Fruit fly (Drosophila melanogaster) whole organism, embryonic: ENCODE data around the gene CG9150.

Source experiments
- ATbp ChIP-seq: fragments of 200-800 bp; sonication (Bioruptor generic); optimal IDR thresholded peaks from 2 replicates; lab custom pipeline; 2017; ENCODE audit warnings: missing biosample characterization, mild to moderate bottlenecking, missing genetic modification characterization, missing genetic modification reagents
- Abd-B ChIP-seq: fragments of 200-800 bp; sonication (Bioruptor generic); optimal IDR thresholded peaks from 2 replicates; lab custom pipeline; 2018; ENCODE audit warnings: missing biosample characterization, mild to moderate bottlenecking, missing genetic modification characterization, moderate library complexity
- CG10267 ChIP-seq: fragments of 200-800 bp; sonication (Bioruptor generic); optimal IDR thresholded peaks from 2 replicates; lab custom pipeline; 2018; ENCODE audit warnings: missing biosample characterization, mild to moderate bottlenecking, missing genetic modification characterization, moderate library complexity
- CG10274 ChIP-seq: fragments of 200-800 bp; sonication (Bioruptor generic); optimal IDR thresholded peaks from 3 replicates; lab custom pipeline; 2017; ENCODE audit warnings: missing biosample characterization, mild to moderate bottlenecking, missing genetic modification characterization
- CG14014 ChIP-seq: fragments of 200-800 bp; sonication (Bioruptor generic); IDR thresholded peaks from 2 replicates; pipeline ENCODE4 v1.3.6; 2022; ENCODE audit warnings: missing biosample characterization, missing genetic modification characterization
- CG14710 ChIP-seq: fragments of 200-800 bp; sonication (Bioruptor generic); optimal IDR thresholded peaks from 3 replicates; lab custom pipeline; 2019; ENCODE audit warnings: missing biosample characterization, mild to moderate bottlenecking, missing genetic modification characterization, moderate library complexity
- CG15514 ChIP-seq: fragments of 200-800 bp; sonication (Bioruptor generic); optimal IDR thresholded peaks from 3 replicates; lab custom pipeline; 2017; ENCODE audit warnings: missing biosample characterization, missing genetic modification characterization, mild to moderate bottlenecking, moderate library complexity, missing genetic modification reagents
- CG17912 ChIP-seq: fragments of 200-800 bp; sonication (Bioruptor generic); optimal IDR thresholded peaks from 2 replicates; lab custom pipeline; 2018; ENCODE audit warnings: missing biosample characterization, mild to moderate bottlenecking, missing genetic modification characterization
- CG2875 ChIP-seq: fragments of 200-800 bp; sonication (Bioruptor generic); optimal IDR thresholded peaks from 2 replicates; lab custom pipeline; 2017; ENCODE audit warnings: missing biosample characterization, mild to moderate bottlenecking, missing genetic modification characterization, missing genetic modification reagents
- CG30431 ChIP-seq: fragments of 200-800 bp; sonication (Bioruptor generic); optimal IDR thresholded peaks from 2 replicates; lab custom pipeline; 2017; ENCODE audit warnings: missing biosample characterization, missing genetic modification characterization
- CG4328 ChIP-seq: fragments of 200-800 bp; sonication (Bioruptor generic); optimal IDR thresholded peaks from 3 replicates; lab custom pipeline; 2017; ENCODE audit warnings: missing biosample characterization, missing genetic modification reagents, missing genetic modification characterization
- CG7963 ChIP-seq: fragments of 200-800 bp; sonication (Bioruptor generic); IDR thresholded peaks from 3 replicates; pipeline ENCODE4 v1.3.6; 2022; ENCODE audit warnings: missing biosample characterization, missing genetic modification characterization; ENCODE audit not compliant: partially characterized antibody
- CG8478 ChIP-seq: fragments of >200 bp; optimal IDR thresholded peaks from 2 replicates; lab custom pipeline; 2018
- Dad ChIP-seq: fragments of 200-800 bp; sonication (Bioruptor generic); optimal IDR thresholded peaks from 3 replicates; lab custom pipeline; 2016; ENCODE audit warnings: missing biosample characterization, missing genetic modification characterization
- Dbx ChIP-seq: fragments of 200-800 bp; sonication (Bioruptor generic); IDR thresholded peaks from 3 replicates; pipeline ENCODE4 v1.3.6; 2022; ENCODE audit warnings: missing biosample characterization, missing genetic modification characterization
- Ets65A ChIP-seq: fragments of 200-800 bp; sonication (Bioruptor generic); peaks from one replicate; lab custom pipeline; 2016; ENCODE audit warnings: missing biosample characterization, missing genetic modification characterization
- Fer1 ChIP-seq: fragments of 200-800 bp; sonication (Bioruptor generic); optimal IDR thresholded peaks from 2 replicates; lab custom pipeline; 2017; ENCODE audit warnings: missing biosample characterization, mild to moderate bottlenecking, missing genetic modification characterization
- Hey ChIP-seq: fragments of 200-800 bp; sonication (Bioruptor generic); optimal IDR thresholded peaks from 3 replicates; lab custom pipeline; 2018; ENCODE audit warnings: missing biosample characterization, mild to moderate bottlenecking, missing genetic modification characterization
- Hr3 ChIP-seq: fragments of 200-800 bp; sonication (Bioruptor generic); optimal IDR thresholded peaks from 3 replicates; lab custom pipeline; 2016; ENCODE audit warnings: missing biosample characterization, missing genetic modification characterization
- Hsf ChIP-seq: fragments of 200-800 bp; sonication (Bioruptor generic); optimal IDR thresholded peaks from 3 replicates; lab custom pipeline; 2016; ENCODE audit warnings: missing biosample characterization, missing genetic modification characterization
- Lhr ChIP-seq: fragments of 200-800 bp; sonication (Bioruptor generic); optimal IDR thresholded peaks from 3 replicates; lab custom pipeline; 2017; ENCODE audit warnings: mild to moderate bottlenecking, missing biosample characterization, missing genetic modification reagents, missing genetic modification characterization
- Lpt ChIP-seq: fragments of >200 bp; optimal IDR thresholded peaks from 2 replicates; lab custom pipeline; 2018; ENCODE audit warnings: missing biosample characterization, missing genetic modification characterization
- Scr ChIP-seq: fragments of 200-800 bp; sonication (Bioruptor generic); IDR thresholded peaks from 2 replicates; pipeline ENCODE4 v1.3.6; 2022; ENCODE audit warnings: missing biosample characterization, missing genetic modification characterization; ENCODE audit not compliant: partially characterized antibody
- Sox102F ChIP-seq: fragments of 200-800 bp; sonication (Bioruptor generic); optimal IDR thresholded peaks from 2 replicates; lab custom pipeline; 2018; ENCODE audit warnings: missing biosample characterization, mild to moderate bottlenecking, missing genetic modification characterization, moderate library complexity
- YL-1 ChIP-seq: fragments of 200-800 bp; sonication (Bioruptor generic); optimal IDR thresholded peaks from 3 replicates; lab custom pipeline; 2017; ENCODE audit warnings: missing biosample characterization, mild to moderate bottlenecking, missing genetic modification characterization
- amos ChIP-seq: fragments of 200-800 bp; sonication (Bioruptor generic); IDR thresholded peaks from 2 replicates; pipeline ENCODE4 v1.3.6; 2022; ENCODE audit warnings: missing biosample characterization, missing genetic modification characterization; ENCODE audit not compliant: partially characterized antibody
- ase ChIP-seq: fragments of 200-800 bp; sonication (Bioruptor generic); IDR thresholded peaks from 3 replicates; pipeline ENCODE4 v1.3.6; 2022; ENCODE audit warnings: missing biosample characterization, missing genetic modification characterization
- az2 ChIP-seq: fragments of 200-800 bp; sonication (Bioruptor generic); optimal IDR thresholded peaks from 3 replicates; lab custom pipeline; 2016; ENCODE audit warnings: missing biosample characterization, missing genetic modification characterization
- bab2 ChIP-seq: fragments of 200-800 bp; sonication (Bioruptor generic); optimal IDR thresholded peaks from 2 replicates; lab custom pipeline; 2016; ENCODE audit warnings: missing biosample characterization, missing genetic modification characterization
- cg ChIP-seq: fragments of 200-800 bp; sonication (Bioruptor generic); optimal IDR thresholded peaks from 3 replicates; lab custom pipeline; 2019; ENCODE audit warnings: missing biosample characterization, mild to moderate bottlenecking, missing genetic modification characterization, moderate library complexity
- cwo ChIP-seq: fragments of 200-800 bp; sonication (Bioruptor generic); optimal IDR thresholded peaks from 3 replicates; lab custom pipeline; 2017; ENCODE audit warnings: missing biosample characterization, missing genetic modification characterization, mild to moderate bottlenecking, moderate library complexity, missing genetic modification reagents
- dm ChIP-seq: fragments of 200-800 bp; sonication (Bioruptor generic); optimal IDR thresholded peaks from 3 replicates; lab custom pipeline; 2016; ENCODE audit warnings: missing biosample characterization, missing genetic modification characterization
- dmrt99B ChIP-seq: fragments of 200-800 bp; sonication (Bioruptor generic); optimal IDR thresholded peaks from 2 replicates; lab custom pipeline; 2018; ENCODE audit warnings: missing biosample characterization, mild to moderate bottlenecking, missing genetic modification characterization, moderate library complexity
- dysf ChIP-seq: fragments of 200-800 bp; sonication (Bioruptor generic); IDR thresholded peaks from 3 replicates; pipeline ENCODE4 v1.3.6; 2022; ENCODE audit warnings: missing biosample characterization, missing genetic modification characterization
- eve ChIP-seq, 2 experiments: fragments of >200 bp; optimal IDR thresholded peaks; 2 replicates each; lab custom pipeline; 2017; ENCODE audit warnings: missing biosample characterization in 2 of 2, missing genetic modification characterization in 2 of 2
- exex ChIP-seq: fragments of 200-800 bp; sonication (Bioruptor generic); optimal IDR thresholded peaks from 4 replicates; lab custom pipeline; 2018; ENCODE audit warnings: missing biosample characterization, mild to moderate bottlenecking, missing genetic modification characterization, moderate library complexity
- eyg ChIP-seq: fragments of 200-800 bp; sonication (Bioruptor generic); optimal IDR thresholded peaks from 3 replicates; lab custom pipeline; 2016; ENCODE audit warnings: missing biosample characterization, missing genetic modification characterization
- her ChIP-seq: fragments of 200-800 bp; sonication (Bioruptor generic); optimal IDR thresholded peaks from 2 replicates; lab custom pipeline; 2016; ENCODE audit warnings: missing biosample characterization, missing genetic modification characterization
- nerfin-1 ChIP-seq: fragments of 200-800 bp; sonication (Bioruptor generic); optimal IDR thresholded peaks from 3 replicates; lab custom pipeline; 2019; ENCODE audit warnings: missing biosample characterization, mild to moderate bottlenecking, missing genetic modification characterization, moderate library complexity
- oc ChIP-seq: fragments of 200-800 bp; sonication (Bioruptor generic); optimal IDR thresholded peaks from 2 replicates; lab custom pipeline; 2018; ENCODE audit warnings: missing biosample characterization, mild to moderate bottlenecking, missing genetic modification characterization, moderate library complexity
- pb ChIP-seq: fragments of 200-800 bp; sonication (Bioruptor generic); optimal IDR thresholded peaks from 3 replicates; lab custom pipeline; 2016; ENCODE audit warnings: missing biosample characterization, missing genetic modification characterization
- pho ChIP-seq: fragments of 200-800 bp; sonication (Bioruptor generic); optimal IDR thresholded peaks from 2 replicates; lab custom pipeline; 2016; ENCODE audit warnings: missing biosample characterization, missing genetic modification characterization
- sc ChIP-seq, 3 experiments: fragments of >200 bp in 2 of 3; fragments of 200-800 bp in 1 of 3; sonication (Bioruptor generic) in 1 of 3; optimal IDR thresholded peaks; 2 replicates in 2 of 3; 3 replicates in 1 of 3; lab custom pipeline; 2017; ENCODE audit warnings: mild to moderate bottlenecking in 1 of 3, missing biosample characterization in 1 of 3, missing genetic modification characterization in 1 of 3, missing genetic modification reagents in 1 of 3
- schlank ChIP-seq: fragments of 200-800 bp; sonication (Bioruptor generic); optimal IDR thresholded peaks from 2 replicates; lab custom pipeline; 2018; ENCODE audit warnings: missing biosample characterization, mild to moderate bottlenecking, missing genetic modification characterization
- sima ChIP-seq: fragments of 200-800 bp; sonication (Bioruptor generic); optimal IDR thresholded peaks from 2 replicates; lab custom pipeline; 2016; ENCODE audit warnings: missing biosample characterization, missing genetic modification characterization
- tup ChIP-seq: fragments of 200-800 bp; sonication (Bioruptor generic); optimal IDR thresholded peaks from 2 replicates; lab custom pipeline; 2016; ENCODE audit warnings: missing biosample characterization, mild to moderate bottlenecking, missing genetic modification characterization, moderate library complexity
- vnd ChIP-seq: fragments of 200-800 bp; sonication (Bioruptor generic); IDR thresholded peaks from 3 replicates; pipeline ENCODE4 v1.3.6; 2022; ENCODE audit warnings: missing biosample characterization, missing genetic modification characterization; ENCODE audit not compliant: partially characterized antibody
- vvl ChIP-seq: fragments of 200-800 bp; sonication (Bioruptor generic); IDR thresholded peaks from 2 replicates; pipeline ENCODE4 v1.3.6; 2022; ENCODE audit warnings: missing biosample characterization, missing genetic modification characterization

The CG9150 gene

DNA sequence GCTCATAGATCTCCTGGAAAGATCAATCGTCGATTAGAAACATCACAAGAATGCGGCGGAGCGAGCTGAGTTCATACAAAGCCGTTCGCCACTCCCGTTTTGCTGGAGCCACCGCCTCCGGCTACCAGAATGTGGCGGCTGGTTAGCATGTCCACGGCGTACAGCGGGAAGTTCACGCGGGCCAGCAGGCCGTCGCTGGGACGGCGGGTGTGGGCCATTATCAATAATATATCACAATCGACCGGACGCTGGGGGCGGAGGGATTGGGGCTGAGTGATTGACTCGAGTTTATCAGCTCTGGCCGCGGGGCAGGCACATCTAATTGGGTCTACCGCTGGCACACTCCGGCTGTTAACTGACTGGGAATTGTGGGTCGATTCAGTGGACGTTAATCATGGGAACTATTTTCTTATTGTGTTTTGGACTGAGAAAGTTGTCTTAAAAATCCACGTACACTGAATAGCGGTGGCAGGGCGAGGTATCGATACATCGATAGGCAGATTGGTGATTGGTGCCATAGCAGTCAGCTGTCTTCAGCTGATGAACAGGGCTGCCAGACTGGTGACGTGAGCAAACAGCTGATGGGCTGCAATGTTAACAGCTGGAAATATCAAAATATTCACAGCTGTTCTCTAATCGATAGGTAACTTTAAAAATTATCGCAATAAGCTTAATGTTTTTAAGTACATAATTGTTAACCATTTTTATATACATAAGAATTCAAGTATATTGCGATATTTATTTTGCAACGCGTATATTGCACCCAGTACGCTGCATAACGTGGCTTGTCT lies 30.3 kb upstream of the CG9150 start, which contains the start of gene CG9175 (continued):
- TF ChIP-seq schlank (tag; lab: Kevin White, UChicago) (no peak), Fer1 (GFP tag; lab: Kevin White, UChicago) (peak; percentile 58), pb (GFP tag; lab: Kevin White, UChicago) (peak; percentile 7), bab2 (GFP tag; lab: Kevin White, UChicago) (peak; percentile 8), CG14014 (no peak), ATbp (GFP tag; lab: Kevin White, UChicago) (no peak), eyg (no peak), amos (GFP tag; lab: Robert Waterston, UW) (peak; percentile 98), dysf (GFP tag; lab: Robert Waterston, UW) (no peak), sima (no peak), CG2875 (GFP tag; lab: Kevin White, UChicago) (no peak), oc (tag; lab: Kevin White, UChicago) (peak; percentile 23), her (GFP tag; lab: Kevin White, UChicago) (peak; percentile 72), CG15514 (GFP tag; lab: Kevin White, UChicago) (peak; percentile 81), vvl (GFP tag; lab: Robert Waterston, UW) (peak; percentile 55; the same call in 1 of the 2 replicates), nerfin-1 (tag; lab: Kevin White, UChicago) (peak; percentile 37), CG10274 (GFP tag; lab: Kevin White, UChicago) (no peak), cg (GFP tag; lab: Kevin White, UChicago) (no peak), ase (GFP tag; lab: Robert Waterston, UW) (no peak), Hsf (peak; percentile 26), CG17912 (GFP tag; lab: Kevin White, UChicago) (peak; percentile 63), Hr3 (peak; percentile 5), CG8478 (lab: Kevin White, UChicago) (no peak), CG10267 (tag; lab: Kevin White, UChicago) (peak; percentile 59), Sox102F (GFP tag; lab: Kevin White, UChicago) (no peak), Dbx (peak; percentile 56; the same call in 2 of the 3 replicates), CG7963 (GFP tag; lab: Robert Waterston, UW) (peak; percentile 93), tup (GFP tag; lab: Kevin White, UChicago) (no peak), YL-1 (GFP tag; lab: Kevin White, UChicago) (peak; percentile 94), Hey (tag; lab: Kevin White, UChicago) (no peak), cwo (GFP tag; lab: Kevin White, UChicago) (no peak), CG14710 (peak; percentile 76), Lhr (GFP tag; lab: Kevin White, UChicago) (peak; percentile 83), CG30431 (GFP tag; lab: Kevin White, UChicago) (no peak), sc (optimal IDR thresholded peaks at IDR 0.05; lab: Kevin White, UChicago) (no peak), sc (GFP tag; optimal IDR thresholded peaks at IDR 0.05; lab: Kevin White, UChicago) (no peak), Lpt (GFP tag; lab: Kevin White, UChicago) (no peak), Ets65A (GFP tag; lab: Kevin White, UChicago) (no peak), Dad (GFP tag; lab: Kevin White, UChicago) (peak; percentile 46), vnd (peak; percentile 87), Abd-B (GFP tag; lab: Kevin White, UChicago) (no peak), Scr (GFP tag; lab: Robert Waterston, UW) (peak; percentile 93), exex (peak; percentile 34), CG4328 (peak; percentile 4), dmrt99B (tag; lab: Kevin White, UChicago) (no peak), eve (GFP tag; optimal IDR thresholded peaks at IDR 0.05; lab: Kevin White, UChicago) (no peak), az2 (GFP tag; lab: Kevin White, UChicago) (no peak), pho (GFP tag; lab: Kevin White, UChicago) (peak; percentile 69), dm (GFP tag; lab: Kevin White, UChicago) (peak; percentile 22)
